Fruit fly (Drosophila melanogaster) whole organism, embryonic: ENCODE measurements around the gene Mtch.

ENCODE experiments used
- Awh ChIP-seq: fragments of 200-800 bp; sonication (Bioruptor generic); IDR thresholded peaks from 2 replicates; pipeline ENCODE4, ENCODE4 v1.3.6; 2022; ENCODE audit warnings: missing biosample characterization, missing genetic modification characterization
- CG12769 ChIP-seq: fragments of 200-800 bp; sonication (Bioruptor generic); optimal IDR thresholded peaks from 2 replicates; lab custom pipeline; 2019; ENCODE audit warnings: missing biosample characterization, mild to moderate bottlenecking, missing genetic modification characterization, moderate library complexity
- CG13123 ChIP-seq: fragments of 200-800 bp; sonication (Bioruptor generic); optimal IDR thresholded peaks from 2 replicates; lab custom pipeline; 2016; ENCODE audit warnings: missing biosample characterization, missing genetic modification characterization
- CG13894 ChIP-seq: fragments of 200-800 bp; sonication (Bioruptor generic); optimal IDR thresholded peaks from 3 replicates; lab custom pipeline; 2018; ENCODE audit warnings: missing biosample characterization, mild to moderate bottlenecking, missing genetic modification characterization, moderate library complexity
- CG14014 ChIP-seq: fragments of 200-800 bp; sonication (Bioruptor generic); IDR thresholded peaks from 2 replicates; pipeline ENCODE4 v1.3.6; 2022; ENCODE audit warnings: missing biosample characterization, missing genetic modification characterization
- CG16863 ChIP-seq: fragments of 200-800 bp; sonication (Bioruptor generic); optimal IDR thresholded peaks from 3 replicates; lab custom pipeline; 2016; ENCODE audit warnings: missing biosample characterization, missing genetic modification characterization
- CG17829 ChIP-seq: fragments of 200-800 bp; optimal IDR thresholded peaks from 2 replicates; lab custom pipeline; 2019; ENCODE audit warnings: missing biosample characterization, mild to moderate bottlenecking, missing genetic modification characterization, moderate library complexity
- CG3163 ChIP-seq: fragments of 200-800 bp; sonication (Bioruptor generic); optimal IDR thresholded peaks from 3 replicates; lab custom pipeline; 2016; ENCODE audit warnings: missing biosample characterization, missing genetic modification characterization
- CG3838 ChIP-seq: fragments of 200-800 bp; sonication (Bioruptor generic); optimal IDR thresholded peaks from 3 replicates; lab custom pipeline; 2016; ENCODE audit warnings: missing biosample characterization, missing genetic modification characterization
- CG4328 ChIP-seq: fragments of 200-800 bp; sonication (Bioruptor generic); optimal IDR thresholded peaks from 3 replicates; lab custom pipeline; 2017; ENCODE audit warnings: missing biosample characterization, missing genetic modification reagents, missing genetic modification characterization
- CG4360 ChIP-seq: fragments of 200-800 bp; sonication (Bioruptor generic); IDR thresholded peaks from 2 replicates; pipeline ENCODE4 v1.3.6; 2022; ENCODE audit warnings: missing biosample characterization, missing genetic modification characterization
- CG5953 ChIP-seq: fragments of 200-800 bp; sonication (Bioruptor generic); IDR thresholded peaks from 2 replicates; pipeline ENCODE4 v1.3.6; 2022; ENCODE audit warnings: missing biosample characterization, missing genetic modification characterization
- CG6175 ChIP-seq: fragments of 200-800 bp; sonication (Bioruptor generic); IDR thresholded peaks from 3 replicates; pipeline ENCODE4 v1.3.6; 2022; ENCODE audit warnings: missing biosample characterization, missing genetic modification characterization
- CG7786 ChIP-seq: fragments of 200-800 bp; sonication (Bioruptor generic); optimal IDR thresholded peaks from 2 replicates; lab custom pipeline; 2016; ENCODE audit warnings: missing biosample characterization, missing genetic modification characterization
- CG9932 ChIP-seq: fragments of 200-800 bp; sonication (Bioruptor generic); IDR thresholded peaks from 2 replicates; pipeline ENCODE4 v1.3.6; 2022; ENCODE audit warnings: missing biosample characterization, missing genetic modification characterization
- CrebB ChIP-seq: fragments of 200-800 bp; sonication (Bioruptor generic); optimal IDR thresholded peaks from 3 replicates; lab custom pipeline; 2018; ENCODE audit warnings: missing biosample characterization, mild to moderate bottlenecking, missing genetic modification characterization
- Dad ChIP-seq: fragments of 200-800 bp; sonication (Bioruptor generic); optimal IDR thresholded peaks from 3 replicates; lab custom pipeline; 2016; ENCODE audit warnings: missing biosample characterization, missing genetic modification characterization
- Dbx ChIP-seq: fragments of 200-800 bp; sonication (Bioruptor generic); IDR thresholded peaks from 3 replicates; pipeline ENCODE4 v1.3.6; 2022; ENCODE audit warnings: missing biosample characterization, missing genetic modification characterization
- Deaf1 ChIP-seq: fragments of 200-800 bp; optimal IDR thresholded peaks from 3 replicates; lab custom pipeline; 2019; ENCODE audit warnings: missing biosample characterization, mild to moderate bottlenecking, missing genetic modification characterization, moderate library complexity
- Ets65A ChIP-seq: fragments of 200-800 bp; sonication (Bioruptor generic); peaks from one replicate; lab custom pipeline; 2016; ENCODE audit warnings: missing biosample characterization, missing genetic modification characterization
- HmgZ ChIP-seq: fragments of 200-800 bp; sonication (Bioruptor generic); optimal IDR thresholded peaks from 2 replicates; lab custom pipeline; 2018; ENCODE audit warnings: missing biosample characterization, mild to moderate bottlenecking, missing genetic modification characterization
- Jarid2 ChIP-seq: fragments of 200-800 bp; sonication (Bioruptor generic); optimal IDR thresholded peaks from 3 replicates; lab custom pipeline; 2017; ENCODE audit warnings: mild to moderate bottlenecking, missing biosample characterization, missing genetic modification reagents, missing genetic modification characterization
- Kr ChIP-seq: fragments of 200-800 bp; sonication (Bioruptor generic); optimal IDR thresholded peaks from 2 replicates; lab custom pipeline; 2017; ENCODE audit warnings: missing biosample characterization, mild to moderate bottlenecking, missing genetic modification characterization
- Mad ChIP-seq: fragments of 200-800 bp; sonication (Bioruptor generic); optimal IDR thresholded peaks from 2 replicates; lab custom pipeline; 2016; ENCODE audit warnings: missing biosample characterization, missing genetic modification characterization
- Med ChIP-seq: fragments of 200-800 bp; sonication (Bioruptor generic); peaks from one replicate; lab custom pipeline; 2016; ENCODE audit warnings: missing biosample characterization, missing genetic modification characterization, mild to moderate bottlenecking, inconsistent platforms, moderate library complexity
- Mrtf ChIP-seq: fragments of 200-800 bp; sonication (Bioruptor generic); IDR thresholded peaks from 3 replicates; pipeline ENCODE4 v1.3.6; 2022; ENCODE audit warnings: missing biosample characterization, missing genetic modification characterization
- NfI ChIP-seq: fragments of 200-800 bp; sonication (Bioruptor generic); optimal IDR thresholded peaks from 3 replicates; lab custom pipeline; 2018; ENCODE audit warnings: missing biosample characterization, mild to moderate bottlenecking, missing genetic modification characterization, moderate library complexity
- Trl ChIP-seq, 3 experiments: fragments of >200 bp in 2 of 3; fragments of 200-800 bp in 1 of 3; sonication (Bioruptor generic) in 1 of 3; optimal IDR thresholded peaks; 2 replicates in 1 of 3; 3 replicates in 2 of 3; lab custom pipeline; 2016 to 2017; ENCODE audit warnings: missing biosample characterization in 1 of 3, missing genetic modification characterization in 1 of 3
- abd-A ChIP-seq: fragments of 200-800 bp; sonication (Bioruptor generic); optimal IDR thresholded peaks from 3 replicates; lab custom pipeline; 2019; ENCODE audit warnings: missing biosample characterization, mild to moderate bottlenecking, missing genetic modification characterization, moderate library complexity
- chinmo ChIP-seq: fragments of 200-800 bp; sonication (Bioruptor generic); IDR thresholded peaks from 4 replicates; pipeline ENCODE4 v1.3.6; 2022; ENCODE audit warnings: missing biosample characterization, missing genetic modification characterization; ENCODE audit not compliant: partially characterized antibody
- dm ChIP-seq: fragments of 200-800 bp; sonication (Bioruptor generic); optimal IDR thresholded peaks from 3 replicates; lab custom pipeline; 2016; ENCODE audit warnings: missing biosample characterization, missing genetic modification characterization
- esg ChIP-seq: fragments of 200-800 bp; sonication (Bioruptor generic); conservative IDR thresholded peaks from 2 replicates; pipeline ENCODE4 v1.3.6; 2022; ENCODE audit warnings: missing biosample characterization, missing genetic modification characterization
- ftz-f1 ChIP-seq: fragments of 200-800 bp; sonication (Bioruptor generic); optimal IDR thresholded peaks from 2 replicates; lab custom pipeline; 2016; ENCODE audit warnings: missing biosample characterization, missing genetic modification characterization
- h ChIP-seq: fragments of >200 bp; optimal IDR thresholded peaks from 2 replicates; lab custom pipeline; 2017
- mirr ChIP-seq: fragments of 200-800 bp; sonication (Bioruptor generic); optimal IDR thresholded peaks from 3 replicates; lab custom pipeline; 2018; ENCODE audit warnings: missing biosample characterization, mild to moderate bottlenecking, missing genetic modification characterization
- pb ChIP-seq: fragments of 200-800 bp; sonication (Bioruptor generic); optimal IDR thresholded peaks from 3 replicates; lab custom pipeline; 2016; ENCODE audit warnings: missing biosample characterization, missing genetic modification characterization
- pnt ChIP-seq: fragments of 200-800 bp; sonication (Bioruptor generic); optimal IDR thresholded peaks from 3 replicates; lab custom pipeline; 2016; ENCODE audit warnings: missing biosample characterization, missing genetic modification characterization
- sens ChIP-seq: fragments of 200-800 bp; sonication (Bioruptor generic); peaks from one replicate; lab custom pipeline; 2016; ENCODE audit warnings: missing biosample characterization, missing genetic modification characterization
- vvl ChIP-seq: fragments of 200-800 bp; sonication (Bioruptor generic); IDR thresholded peaks from 2 replicates; pipeline ENCODE4 v1.3.6; 2022; ENCODE audit warnings: missing biosample characterization, missing genetic modification characterization
- z ChIP-seq: fragments of 200-800 bp; sonication (Bioruptor generic); IDR thresholded peaks from 3 replicates; pipeline ENCODE4 v1.3.6; 2022; ENCODE audit warnings: missing biosample characterization, missing genetic modification characterization

Gene Mtch

dm6 chr3L:178445-178844 is 6.0 kb upstream of the Mtch start (continued):
- TF ChIP-seq NfI (GFP tag; lab: Kevin White, UChicago) (no peak), CG14014 (peak; percentile 23; the same call in 1 of the 2 replicates), CG16863 (GFP tag; lab: Kevin White, UChicago) (no peak), CG9932 (GFP tag; lab: Robert Waterston, UW) (no peak), z (GFP tag; lab: Robert Waterston, UW) (peak; percentile 70), Mrtf (no peak), Kr (GFP tag; lab: Kevin White, UChicago) (peak; percentile 4), CG6175 (GFP tag; lab: Robert Waterston, UW) (no peak), esg (GFP tag; lab: Robert Waterston, UW) (no peak), mirr (GFP tag; lab: Kevin White, UChicago) (no peak), Trl (optimal IDR thresholded peaks at IDR 0.05; lab: Kevin White, UChicago) (peak in 1 of 2 experiments; percentile 39), Trl (GFP tag; optimal IDR thresholded peaks at IDR 0.05; lab: Kevin White, UChicago) (no peak), pb (GFP tag; lab: Kevin White, UChicago) (no peak), sens (GFP tag; lab: Kevin White, UChicago) (peak; percentile 47), Med (peak; percentile 57), Jarid2 (peak; percentile 62), Dad (GFP tag; lab: Kevin White, UChicago) (no peak), CG13894 (peak; percentile 56), CG3838 (GFP tag; lab: Kevin White, UChicago) (no peak), Deaf1 (tag; lab: Kevin White, UChicago) (peak; percentile 80), CrebB (tag; lab: Kevin White, UChicago) (no peak), HmgZ (tag; lab: Kevin White, UChicago) (no peak), dm (no peak), chinmo (GFP tag; lab: Robert Waterston, UW) (peak; percentile 84; the same call in 3 of the 4 replicates), CG7786 (GFP tag; lab: Kevin White, UChicago) (no peak), CG4360 (GFP tag; lab: Robert Waterston, UW) (no peak), Awh (GFP tag; lab: Robert Waterston, UW) (no peak), CG3163 (GFP tag; lab: Kevin White, UChicago) (no peak), CG12769 (tag; lab: Kevin White, UChicago) (peak; percentile 14), ftz-f1 (GFP tag; lab: Kevin White, UChicago) (no peak)

- TF ChIP-seq h (lab: Kevin White, UChicago) (no peak), Dbx (no peak), CG17829 (tag; lab: Kevin White, UChicago) (no peak), CG4328 (GFP tag; lab: Kevin White, UChicago) (no peak), NfI (GFP tag; lab: Kevin White, UChicago) (no peak), CG5953 (GFP tag; lab: Robert Waterston, UW) (no peak), CG13123 (GFP tag; lab: Kevin White, UChicago) (no peak), Mad (GFP tag; lab: Kevin White, UChicago) (no peak), Ets65A (GFP tag; lab: Kevin White, UChicago) (peak; percentile 62), sens (GFP tag; lab: Kevin White, UChicago) (peak; percentile 70), vvl (GFP tag; lab: Robert Waterston, UW) (peak; percentile 80), pnt (no peak), abd-A (tag; lab: Kevin White, UChicago) (no peak)
Measured at dm6 chr3L:178913-179488, 5.4 kb upstream of the Mtch start, which contains the start of gene Vdup1. TSS of gene Vdup1 (minus strand) at chr3L:178963.
